Worm (Caenorhabditis elegans): ENCODE results near the gene tps-1.

DNA sequence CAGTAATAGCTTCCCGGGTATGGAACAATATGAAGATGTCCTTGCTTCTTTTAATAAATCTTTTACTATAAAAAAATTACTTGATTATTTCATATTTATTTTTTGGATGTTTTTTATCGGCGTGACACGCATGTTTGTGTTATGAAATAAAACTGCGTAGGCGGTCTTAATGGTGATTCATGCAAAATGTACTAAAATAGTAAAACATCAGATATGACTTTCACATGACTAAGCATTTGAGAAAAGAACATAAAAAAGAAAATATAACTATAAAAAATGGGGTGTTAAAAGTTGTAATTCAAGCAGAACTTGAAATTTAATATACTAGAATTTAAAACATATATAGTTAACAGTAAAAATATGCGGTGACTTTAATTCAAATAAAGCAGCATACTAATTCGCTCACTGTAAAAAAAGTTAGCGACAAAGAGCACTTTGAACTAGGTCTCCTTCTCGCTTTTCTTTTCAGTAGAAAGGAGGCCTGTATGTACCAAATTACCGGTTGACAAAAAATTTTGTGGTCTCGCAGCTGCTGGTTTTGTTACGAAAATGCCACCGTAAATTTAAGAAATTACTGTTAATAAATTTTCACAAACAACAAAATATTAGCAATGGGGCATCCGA lies 7.7 kb upstream of the tps-1 start:
- TF ChIP-seq ceh-13 (GFP tag; optimal IDR thresholded peaks at IDR 0.05) (no peak), F13C5.2 (tag; optimal IDR thresholded peaks at IDR 0.05) (no peak)
